Fruit fly (Drosophila melanogaster) whole organism, pupa: ENCODE results near the gene CG17343.

Experiments
- CG10348 ChIP-seq: fragments of 200-800 bp; sonication (Bioruptor generic); IDR thresholded peaks from 2 replicates; pipeline ENCODE4 v1.3.6; 2022; ENCODE audit warnings: missing biosample characterization, missing genetic modification characterization
- CG12605 ChIP-seq: fragments of 200-800 bp; sonication (Bioruptor generic); IDR thresholded peaks from 2 replicates; pipeline ENCODE4 v1.3.6; 2022; ENCODE audit warnings: missing biosample characterization, missing genetic modification characterization
- CG13204 ChIP-seq: fragments of 200-800 bp; sonication (Bioruptor generic); optimal IDR thresholded peaks from 2 replicates; lab custom pipeline; 2018; ENCODE audit warnings: missing biosample characterization, mild to moderate bottlenecking, missing genetic modification characterization, moderate library complexity
- CG14655 ChIP-seq: fragments of 200-800 bp; sonication (Bioruptor generic); optimal IDR thresholded peaks from 3 replicates; lab custom pipeline; 2017; ENCODE audit warnings: mild to moderate bottlenecking, missing biosample characterization, missing genetic modification reagents, missing genetic modification characterization
- CG15710 ChIP-seq: fragments of 200-800 bp; sonication (Bioruptor generic); optimal IDR thresholded peaks from 2 replicates; lab custom pipeline; 2018; ENCODE audit warnings: missing biosample characterization, mild to moderate bottlenecking, missing genetic modification characterization, moderate library complexity
- CG17806 ChIP-seq: fragments of 200-800 bp; sonication (Bioruptor generic); optimal IDR thresholded peaks from 2 replicates; lab custom pipeline; 2018; ENCODE audit warnings: missing biosample characterization, mild to moderate bottlenecking, missing genetic modification characterization, moderate library complexity
- CG32121 ChIP-seq: fragments of 200-800 bp; sonication (Bioruptor generic); IDR thresholded peaks from 2 replicates; pipeline ENCODE4 v1.3.6; 2022; ENCODE audit warnings: missing biosample characterization, missing genetic modification characterization
- CG34367 ChIP-seq: fragments of 200-800 bp; sonication (Bioruptor generic); optimal IDR thresholded peaks from 2 replicates; lab custom pipeline; 2018; ENCODE audit warnings: missing biosample characterization, mild to moderate bottlenecking, missing genetic modification characterization
- CG4496 ChIP-seq: fragments of 200-800 bp; sonication (Bioruptor generic); IDR thresholded peaks from 3 replicates; pipeline ENCODE4 v1.3.6; 2022; ENCODE audit warnings: missing biosample characterization, missing genetic modification characterization
- CG8159 ChIP-seq: fragments of 200-800 bp; sonication (Bioruptor generic); optimal IDR thresholded peaks from 3 replicates; lab custom pipeline; 2018; ENCODE audit warnings: missing biosample characterization, mild to moderate bottlenecking, missing genetic modification characterization, moderate library complexity
- CG8301 ChIP-seq: fragments of 200-800 bp; sonication (Bioruptor generic); optimal IDR thresholded peaks from 2 replicates; lab custom pipeline; 2018; ENCODE audit warnings: missing biosample characterization, mild to moderate bottlenecking, missing genetic modification characterization
- CG9948 ChIP-seq: fragments of 200-800 bp; sonication (Bioruptor generic); optimal IDR thresholded peaks from 2 replicates; lab custom pipeline; 2018; ENCODE audit warnings: missing biosample characterization, mild to moderate bottlenecking, missing genetic modification characterization, moderate library complexity
- D1 ChIP-seq: fragments of 200-800 bp; sonication (Bioruptor generic); optimal IDR thresholded peaks from 2 replicates; lab custom pipeline; 2018; ENCODE audit warnings: missing biosample characterization, mild to moderate bottlenecking, missing genetic modification characterization, moderate library complexity
- Ets98B ChIP-seq: fragments of 200-800 bp; sonication (Bioruptor generic); IDR thresholded peaks from 2 replicates; pipeline ENCODE4 v1.3.6; 2022; ENCODE audit warnings: missing biosample characterization, missing genetic modification characterization
- Pif1A ChIP-seq: fragments of 200-800 bp; sonication (Bioruptor generic); optimal IDR thresholded peaks from 3 replicates; lab custom pipeline; 2016; ENCODE audit warnings: missing biosample characterization, missing genetic modification characterization
- Pif1B ChIP-seq: fragments of 200-800 bp; sonication (Bioruptor generic); optimal IDR thresholded peaks from 3 replicates; lab custom pipeline; 2016; ENCODE audit warnings: missing biosample characterization, missing genetic modification characterization
- Snoo ChIP-seq: fragments of 200-800 bp; sonication (Bioruptor generic); optimal IDR thresholded peaks from 3 replicates; lab custom pipeline; 2017; ENCODE audit warnings: missing biosample characterization, mild to moderate bottlenecking, missing genetic modification characterization, inconsistent platforms
- fd96Ca ChIP-seq: fragments of 200-800 bp; sonication (Bioruptor generic); IDR thresholded peaks from 3 replicates; pipeline ENCODE4 v1.3.6; 2022; ENCODE audit warnings: missing biosample characterization, missing genetic modification characterization
- gl ChIP-seq: fragments of 200-800 bp; sonication (Bioruptor generic); optimal IDR thresholded peaks from 2 replicates; lab custom pipeline; 2018; ENCODE audit warnings: missing biosample characterization, mild to moderate bottlenecking, missing genetic modification characterization
- rn ChIP-seq: fragments of 200-800 bp; sonication (Bioruptor generic); IDR thresholded peaks from 2 replicates; pipeline ENCODE4 v1.3.6; 2022; ENCODE audit warnings: missing biosample characterization, missing genetic modification characterization

CG17343 gene

DNA sequence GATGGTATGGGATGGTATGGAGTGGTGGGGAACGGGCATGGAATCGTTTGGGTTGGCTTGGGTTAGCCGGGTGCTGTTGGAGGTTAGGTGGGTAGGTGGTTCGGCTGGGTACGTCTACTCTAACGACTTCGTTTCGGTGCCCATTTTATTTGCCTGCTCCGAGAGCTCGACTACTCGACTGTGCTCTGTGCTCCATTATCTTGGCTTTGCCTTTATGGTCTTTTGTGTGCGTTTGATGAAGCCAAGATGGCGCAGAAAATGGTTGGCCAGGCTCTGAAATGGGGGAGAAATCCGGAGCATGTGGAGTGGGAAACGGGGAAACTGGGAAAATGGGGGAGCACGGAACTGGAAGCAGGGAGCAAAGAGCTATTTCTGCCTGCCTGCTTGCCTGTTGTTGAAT, 29.1 kb downstream of the CG17343 start:
- no peak for TF ChIP-seq CG8301

DNA sequence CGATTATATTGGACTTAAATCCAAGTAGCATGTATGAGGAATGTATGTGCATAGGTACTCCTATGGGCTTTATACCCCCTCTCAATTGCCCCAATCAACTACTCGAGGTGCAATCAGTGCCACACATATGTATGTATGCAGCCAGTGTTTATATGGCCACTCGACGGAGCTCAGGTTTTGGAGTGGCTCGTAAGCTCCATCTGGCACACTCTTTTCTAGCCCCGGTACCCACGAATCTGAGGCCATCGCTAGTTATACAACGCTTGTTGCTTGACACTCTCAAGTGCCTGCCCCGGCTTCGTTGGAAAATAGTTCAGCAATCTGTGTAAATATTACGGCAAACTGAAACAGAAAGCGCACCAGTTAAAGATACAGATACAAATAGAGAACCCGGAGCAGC, 31.6 kb downstream of the CG17343 start:
- no peak for TF ChIP-seq CG17806 (tag; lab: Kevin White, UChicago)
- no peak for TF ChIP-seq CG8159
- TF ChIP-seq gl (tag; lab: Kevin White, UChicago) = no peak
- TF ChIP-seq D1 (tag; lab: Kevin White, UChicago) = no peak
- no peak for TF ChIP-seq Pif1A (GFP tag; lab: Kevin White, UChicago)
- TF ChIP-seq CG10348 (GFP tag; lab: Robert Waterston, UW) = no peak
- no peak for TF ChIP-seq rn (GFP tag; lab: Robert Waterston, UW)
- no peak for TF ChIP-seq Ets98B (GFP tag; lab: Robert Waterston, UW)
- no peak for TF ChIP-seq Snoo (tag; lab: Kevin White, UChicago)
- no peak for TF ChIP-seq CG34367 (tag; lab: Kevin White, UChicago)
- no peak for TF ChIP-seq CG15710 (tag; lab: Kevin White, UChicago)
- TF ChIP-seq, all 21 proteins: peak for 0

DNA sequence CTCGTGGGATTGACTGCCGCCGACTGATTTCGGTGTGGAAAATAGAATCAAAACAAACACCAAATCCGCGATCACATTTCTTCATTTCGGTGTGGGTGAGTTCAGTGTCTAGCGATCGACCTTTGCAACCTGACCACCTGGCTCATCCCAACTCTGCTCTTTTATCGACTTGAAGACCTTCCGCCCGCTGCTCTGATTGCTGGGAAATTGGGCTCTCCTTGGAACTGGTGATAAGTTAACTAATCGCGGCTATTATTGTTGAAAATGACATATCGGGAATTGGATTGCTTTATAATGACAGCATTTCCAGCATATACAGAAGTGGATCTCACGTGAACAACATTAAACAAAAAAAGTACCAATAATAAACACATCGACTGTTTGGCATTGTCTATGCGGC, 32.6 kb downstream of the CG17343 start:
- TF ChIP-seq CG34367 (tag; lab: Kevin White, UChicago) = no peak
- TF ChIP-seq CG32121 (GFP tag; lab: Robert Waterston, UW) = no peak
- TF ChIP-seq gl (tag; lab: Kevin White, UChicago) = no peak
- TF ChIP-seq CG10348 (GFP tag; lab: Robert Waterston, UW) = no peak
- TF ChIP-seq fd96Ca (GFP tag; lab: Robert Waterston, UW) = no peak
- no peak for TF ChIP-seq CG15710 (tag; lab: Kevin White, UChicago)
- TF ChIP-seq CG4496 (GFP tag; lab: Robert Waterston, UW) = no peak
- no peak for TF ChIP-seq CG12605 (GFP tag; lab: Robert Waterston, UW)
- TF ChIP-seq CG13204 (GFP tag; lab: Kevin White, UChicago) = no peak
- TF ChIP-seq rn (GFP tag; lab: Robert Waterston, UW) = no peak
- TF ChIP-seq CG14655 = no peak
- no peak for TF ChIP-seq CG8159
- no peak for TF ChIP-seq Pif1B (GFP tag; lab: Kevin White, UChicago)
- no peak for TF ChIP-seq CG17806 (tag; lab: Kevin White, UChicago)
- TF ChIP-seq D1 (tag; lab: Kevin White, UChicago) = no peak
- no peak for TF ChIP-seq Snoo (tag; lab: Kevin White, UChicago)
- TF ChIP-seq Pif1A (GFP tag; lab: Kevin White, UChicago) = no peak
- no peak for TF ChIP-seq CG8301
- TF ChIP-seq, all 21 proteins: peak for 0

DNA sequence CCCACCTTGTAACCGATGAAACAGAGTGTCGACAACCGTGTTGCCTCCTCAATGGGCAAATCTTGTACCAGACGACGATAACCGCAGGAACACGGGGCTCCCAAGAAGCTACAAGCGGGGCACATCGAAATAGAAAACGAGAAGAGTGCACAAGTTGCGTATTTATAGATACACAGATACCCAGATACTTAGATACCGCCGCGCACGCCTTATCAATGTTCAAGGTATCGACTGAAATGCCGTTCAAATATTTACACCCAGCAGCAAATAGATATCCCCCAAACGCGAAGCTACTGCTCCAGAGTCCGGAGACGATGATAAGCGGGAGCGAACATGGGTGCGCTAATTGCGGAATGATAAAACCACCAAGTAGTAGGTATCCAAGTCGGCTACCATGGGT, 33.9 kb downstream of the CG17343 start:
- no peak for TF ChIP-seq Ets98B (GFP tag; lab: Robert Waterston, UW)
- TF ChIP-seq Pif1A (GFP tag; lab: Kevin White, UChicago) = no peak
- TF ChIP-seq CG12605 (GFP tag; lab: Robert Waterston, UW) = no peak
- TF ChIP-seq CG15710 (tag; lab: Kevin White, UChicago) = no peak
- no peak for TF ChIP-seq fd96Ca (GFP tag; lab: Robert Waterston, UW)
- TF ChIP-seq CG34367 (tag; lab: Kevin White, UChicago) = no peak
- TF ChIP-seq, all 21 proteins: peak for 0

DNA sequence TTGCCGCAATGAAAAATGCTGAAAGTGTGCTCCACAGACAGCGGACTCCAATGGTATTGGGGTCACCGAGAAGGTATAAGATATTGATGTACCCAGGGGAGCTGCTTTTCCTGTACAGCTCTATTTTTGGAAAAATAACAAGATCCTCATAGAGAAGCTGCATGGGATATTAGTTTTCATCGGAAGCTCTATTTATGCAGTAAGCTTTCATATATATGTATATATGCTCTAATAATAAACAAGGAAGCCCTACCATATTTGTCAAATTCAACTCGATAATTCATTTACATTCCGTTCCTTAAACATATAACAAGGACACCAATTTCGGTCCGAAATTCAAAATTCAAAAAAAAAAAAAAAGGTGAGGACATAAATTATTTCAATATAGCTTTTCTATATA, 37.0 kb downstream of the CG17343 start, which contains the start of the genes CG17344 and CG43731:
TSS of gene CG17344 (plus strand) at position 301 of the 400 bp plus-strand sequence.
TSS of gene CG43731 (plus strand) at position 301 of the 400 bp plus-strand sequence.
- TF ChIP-seq D1 (tag; lab: Kevin White, UChicago) = no peak
- no peak for TF ChIP-seq CG12605 (GFP tag; lab: Robert Waterston, UW)

DNA sequence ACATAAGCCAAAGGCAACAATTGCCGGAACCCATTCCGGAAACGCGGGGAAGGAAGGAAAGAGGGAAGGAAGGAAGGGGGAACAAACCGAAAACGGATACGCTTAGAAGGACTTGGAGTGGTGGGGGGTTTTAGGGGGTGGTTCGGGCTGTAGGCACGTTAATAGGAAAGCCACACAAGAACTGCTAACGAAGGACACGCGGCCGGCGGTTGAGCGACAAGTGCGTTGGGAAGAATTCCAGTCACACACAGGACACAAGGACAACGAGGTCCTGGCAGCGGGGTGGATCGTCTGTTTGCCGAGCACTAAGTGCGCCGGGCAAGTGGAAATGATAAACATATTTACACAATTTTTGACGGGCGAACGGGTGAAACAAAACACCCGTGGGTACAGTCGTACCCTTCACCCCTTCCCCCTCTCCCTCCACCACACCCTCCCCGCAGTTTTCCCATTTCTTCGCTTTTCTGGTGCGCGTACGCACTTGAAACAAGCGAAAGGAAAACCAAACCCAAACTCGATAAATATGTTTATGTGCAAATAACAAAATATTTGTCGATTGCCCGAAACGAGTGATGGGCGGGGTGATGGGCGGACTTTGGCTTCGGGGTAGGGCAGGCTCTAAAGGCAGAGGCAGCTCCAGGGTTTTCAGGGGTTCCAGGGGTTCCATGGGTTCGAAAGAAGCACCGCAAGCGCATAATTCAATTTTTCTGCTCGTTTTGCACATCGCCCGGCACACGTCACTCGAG, 38.6 kb downstream of the CG17343 start:
- TF ChIP-seq CG13204 (GFP tag; lab: Kevin White, UChicago) (no peak), CG12605 (GFP tag; lab: Robert Waterston, UW) (no peak), D1 (tag; lab: Kevin White, UChicago) (no peak), CG15710 (tag; lab: Kevin White, UChicago) (no peak), CG9948 (tag; lab: Kevin White, UChicago) (no peak), Pif1A (GFP tag; lab: Kevin White, UChicago) (no peak), Ets98B (GFP tag; lab: Robert Waterston, UW) (no peak), CG8301 (no peak), Pif1B (GFP tag; lab: Kevin White, UChicago) (no peak), Snoo (tag; lab: Kevin White, UChicago) (no peak), fd96Ca (GFP tag; lab: Robert Waterston, UW) (no peak), CG4496 (GFP tag; lab: Robert Waterston, UW) (no peak), rn (GFP tag; lab: Robert Waterston, UW) (no peak), CG34367 (tag; lab: Kevin White, UChicago) (no peak), CG10348 (GFP tag; lab: Robert Waterston, UW) (no peak), CG8159 (no peak), gl (tag; lab: Kevin White, UChicago) (no peak)

DNA sequence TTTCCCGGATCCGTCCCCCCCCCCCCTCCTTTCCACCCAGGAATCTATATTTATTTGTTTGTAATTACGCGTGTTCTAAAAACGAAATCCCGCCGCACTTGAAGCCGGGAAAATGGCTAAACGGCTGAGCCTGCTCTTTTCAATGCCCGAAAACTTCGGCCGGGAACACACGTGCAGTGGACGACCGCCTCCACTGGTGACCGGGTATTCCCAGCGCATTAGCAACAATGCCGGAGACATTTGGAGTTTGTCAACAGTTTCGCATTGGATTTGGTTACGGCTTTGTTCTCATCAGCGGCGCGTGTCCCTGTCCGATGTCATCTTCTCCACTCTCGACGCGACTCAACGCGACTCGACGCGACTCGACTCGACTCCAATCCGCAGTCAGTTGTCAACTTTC, 39.7 kb downstream of the CG17343 start:
- TF ChIP-seq CG34367 (tag; lab: Kevin White, UChicago) (no peak), fd96Ca (GFP tag; lab: Robert Waterston, UW) (no peak), CG9948 (tag; lab: Kevin White, UChicago) (no peak), CG4496 (GFP tag; lab: Robert Waterston, UW) (no peak), CG10348 (GFP tag; lab: Robert Waterston, UW) (no peak), CG14655 (no peak)
